Fruit fly (Drosophila melanogaster): ENCODE results near the gene X11L.

DNA sequence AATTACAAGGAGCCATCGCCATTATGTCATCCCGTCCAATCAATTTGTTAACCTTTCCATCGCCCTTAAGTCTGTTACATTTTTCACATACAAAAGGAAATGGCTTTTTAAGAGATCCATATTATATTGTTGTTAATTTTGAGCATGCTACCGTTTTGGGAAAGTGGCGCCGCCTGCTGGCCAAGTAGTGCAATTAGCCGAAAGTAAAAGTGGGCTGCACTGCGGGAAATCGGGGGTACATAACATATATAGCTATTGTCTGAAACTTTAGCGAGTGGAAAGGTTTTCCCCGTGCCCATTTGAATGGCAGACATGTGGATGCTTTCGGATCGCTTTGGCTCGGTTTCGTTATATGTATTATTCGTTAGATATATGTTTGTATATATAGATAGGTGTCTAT lies 13.5 kb upstream of the X11L start:
- TF ChIP-seq CG8478 (optimal IDR thresholded peaks at IDR 0.05) (no peak), EcR (GFP tag; optimal IDR thresholded peaks at IDR 0.05) (no peak)
